Worm (Caenorhabditis elegans) whole organism, young adult: ENCODE data around the gene gei-15.

ENCODE experiments used
- C06A6.2 ChIP-seq: fragments of 200-800 bp; sonication (Bioruptor generic); conservative IDR thresholded peaks from 2 replicates; pipeline ENCODE4 v1.3.6; 2022; ENCODE audit warnings: missing genetic modification characterization, missing compliant biosample characterization
- F23B12.7 ChIP-seq: sonication (generic microtip); optimal IDR thresholded peaks from 2 replicates; lab custom pipeline; 2017; ENCODE audit warnings: missing genetic modification characterization, mild to moderate bottlenecking, missing compliant biosample characterization, antibody characterized with exemption, moderate library complexity; ENCODE audit not compliant: insufficient read depth
- F33H1.4 ChIP-seq: fragments of 200-800 bp; sonication (Bioruptor generic); IDR thresholded peaks from 2 replicates; pipeline ENCODE4 v1.3.6; 2022; ENCODE audit warnings: missing genetic modification reagents, missing genetic modification characterization, missing compliant biosample characterization
- F52B5.7 ChIP-seq: sonication (generic microtip); optimal IDR thresholded peaks from 2 replicates; lab custom pipeline; 2016; ENCODE audit warnings: mild to moderate bottlenecking, missing genetic modification characterization, missing compliant biosample characterization
- F55B11.4 ChIP-seq: sonication (generic microtip); optimal IDR thresholded peaks from 2 replicates; lab custom pipeline; 2016; ENCODE audit warnings: missing compliant biosample characterization, missing genetic modification characterization, borderline replicate concordance; ENCODE audit not compliant: insufficient read depth
- Y53F4B.3 ChIP-seq: fragments of 200-800 bp; sonication (Bioruptor generic); IDR thresholded peaks from 2 replicates; pipeline ENCODE4 v1.3.6; 2022; ENCODE audit warnings: missing genetic modification reagents, missing genetic modification characterization, missing compliant biosample characterization
- Y56A3A.18 ChIP-seq: fragments of 200-800 bp; sonication (Bioruptor generic); IDR thresholded peaks from 2 replicates; pipeline ENCODE4 v1.3.6; 2022; ENCODE audit warnings: missing genetic modification reagents, missing genetic modification characterization, missing compliant biosample characterization
- Y67H2A.10 ChIP-seq: fragments of 200-800 bp; sonication (Bioruptor generic); conservative IDR thresholded peaks from 2 replicates; pipeline ENCODE4 v1.3.6; 2022; ENCODE audit warnings: missing genetic modification reagents, missing genetic modification characterization, missing compliant biosample characterization
- Y79H2A.3 ChIP-seq: fragments of 200-800 bp; sonication (Bioruptor generic); conservative IDR thresholded peaks from 2 replicates; pipeline ENCODE4 v1.3.6; 2022; ENCODE audit warnings: missing genetic modification reagents, missing genetic modification characterization, missing compliant biosample characterization
- Y95B8A.8 ChIP-seq: fragments of 200-800 bp; sonication (Bioruptor generic); IDR thresholded peaks from 2 replicates; pipeline ENCODE4 v1.3.6; 2022; ENCODE audit warnings: missing genetic modification reagents, missing genetic modification characterization, missing compliant biosample characterization
- ZK185.1 ChIP-seq: sonication (generic microtip); optimal IDR thresholded peaks from 2 replicates; lab custom pipeline; 2016; ENCODE audit warnings: mild to moderate bottlenecking, missing genetic modification characterization, missing compliant biosample characterization; ENCODE audit not compliant: poor library complexity, severe bottlenecking
- atf-7 ChIP-seq: sonication (generic microtip); optimal IDR thresholded peaks from 2 replicates; lab custom pipeline; 2017; ENCODE audit warnings: mild to moderate bottlenecking, missing genetic modification characterization, missing compliant biosample characterization
- attf-3 ChIP-seq: fragments of 200-800 bp; sonication (Bioruptor generic); conservative IDR thresholded peaks from 2 replicates; pipeline ENCODE4 v1.3.6; 2022; ENCODE audit warnings: missing genetic modification reagents, missing genetic modification characterization, missing compliant biosample characterization
- attf-5 ChIP-seq: fragments of 200-800 bp; sonication (Bioruptor generic); optimal IDR thresholded peaks from 2 replicates; lab custom pipeline; 2018; ENCODE audit warnings: mild to moderate bottlenecking, missing genetic modification characterization, missing compliant biosample characterization
- cebp-1 ChIP-seq, 2 experiments: fragments of 200-800 bp in 1 of 2; sonication (Bioruptor generic) in 1 of 2; sonication (generic microtip) in 1 of 2; IDR thresholded peaks in 1 of 2; optimal IDR thresholded peaks in 1 of 2; 2 replicates each; pipeline versions ENCODE4 v1.3.6 to Lab custom; 2017 to 2022; ENCODE audit warnings: missing compliant biosample characterization in 2 of 2, missing genetic modification characterization in 2 of 2, mild to moderate bottlenecking in 1 of 2, missing genetic modification reagents in 1 of 2, moderate library complexity in 1 of 2
- dox-1 ChIP-seq: fragments of 200-800 bp; sonication (Bioruptor generic); IDR thresholded peaks from 2 replicates; pipeline ENCODE4 v1.3.6; 2022; ENCODE audit warnings: missing genetic modification reagents, missing genetic modification characterization, missing compliant biosample characterization
- dpl-1 ChIP-seq: fragments of 150-350 bp; optimal IDR thresholded peaks from 2 replicates; lab custom pipeline; 2014; ENCODE audit warnings: missing biosample characterization, missing genetic modification reagents, missing genetic modification characterization
- egl-18 ChIP-seq: fragments of 200-800 bp; sonication (Bioruptor generic); IDR thresholded peaks from 2 replicates; pipeline ENCODE4 v1.3.6; 2022; ENCODE audit warnings: missing genetic modification reagents, missing genetic modification characterization, missing compliant biosample characterization
- ekl-4 ChIP-seq: fragments of 200-800 bp; sonication (Bioruptor generic); IDR thresholded peaks from 2 replicates; pipeline ENCODE4 v1.3.6; 2022; ENCODE audit warnings: missing genetic modification reagents, missing genetic modification characterization, missing compliant biosample characterization
- hlh-12 ChIP-seq: sonication (generic microtip); optimal IDR thresholded peaks from 2 replicates; lab custom pipeline; 2016; ENCODE audit warnings: missing genetic modification characterization, missing compliant biosample characterization
- hmg-1.2 ChIP-seq: fragments of 200-800 bp; sonication (Bioruptor generic); IDR thresholded peaks from 2 replicates; pipeline ENCODE4 v1.3.6; 2022; ENCODE audit warnings: missing genetic modification reagents, missing genetic modification characterization, missing compliant biosample characterization
- hsf-1 ChIP-seq: fragments of 200-800 bp; sonication (Bioruptor generic); IDR thresholded peaks from 2 replicates; pipeline ENCODE4 v1.3.6; 2022; ENCODE audit warnings: missing genetic modification reagents, missing genetic modification characterization, missing compliant biosample characterization
- lag-1 ChIP-seq: fragments of 200-800 bp; sonication (Bioruptor generic); IDR thresholded peaks from 2 replicates; pipeline ENCODE4 v1.3.6; 2022; ENCODE audit warnings: missing genetic modification reagents, missing genetic modification characterization, missing compliant biosample characterization
- lin-35 ChIP-seq, 3 experiments: fragments of 150-350 bp in 2 of 3; sonication (generic microtip) in 1 of 3; optimal IDR thresholded peaks; 2 replicates each; lab custom pipeline; 2014 to 2018; ENCODE audit warnings: missing biosample characterization in 3 of 3, missing genetic modification characterization in 3 of 3, missing genetic modification reagents in 3 of 3
- nfyb-1 ChIP-seq: fragments of 200-800 bp; sonication (Bioruptor generic); IDR thresholded peaks from 2 replicates; pipeline ENCODE4 v1.3.6; 2022; ENCODE audit warnings: missing genetic modification reagents, missing genetic modification characterization, missing compliant biosample characterization
- nhr-27 ChIP-seq: fragments of 200-800 bp; sonication (Bioruptor generic); optimal IDR thresholded peaks from 2 replicates; lab custom pipeline; 2018; ENCODE audit warnings: mild to moderate bottlenecking, missing genetic modification characterization, moderate library complexity, missing compliant biosample characterization
- nhr-80 ChIP-seq: sonication (generic microtip); optimal IDR thresholded peaks from 2 replicates; lab custom pipeline; 2016; ENCODE audit warnings: missing genetic modification characterization, missing compliant biosample characterization
- pha-4 ChIP-seq: fragments of 150-350 bp; sonication (generic microtip); optimal IDR thresholded peaks from 2 replicates; lab custom pipeline; 2014; ENCODE audit warnings: missing biosample characterization, missing genetic modification reagents, missing genetic modification characterization
- repo-1 ChIP-seq: sonication (generic microtip); optimal IDR thresholded peaks from 2 replicates; lab custom pipeline; 2017; ENCODE audit warnings: mild to moderate bottlenecking, missing genetic modification characterization, missing compliant biosample characterization
- snpc-3.4 ChIP-seq: sonication (generic microtip); optimal IDR thresholded peaks from 2 replicates; lab custom pipeline; 2017; ENCODE audit warnings: missing genetic modification characterization, mild to moderate bottlenecking, missing compliant biosample characterization, antibody characterized with exemption, moderate library complexity, missing genotype, missing genetic modification reagents
- snpc-4 ChIP-seq, 5 experiments: fragments of 150-350 bp in 1 of 5; sonication (generic microtip) in 4 of 5; optimal IDR thresholded peaks; 2 replicates each; lab custom pipeline; 2014 to 2018; ENCODE audit warnings: missing genetic modification characterization in 5 of 5, missing biosample characterization in 3 of 5, antibody characterized with exemption in 2 of 5, mild to moderate bottlenecking in 2 of 5, missing compliant biosample characterization in 2 of 5, missing genotype in 2 of 5, moderate library complexity in 2 of 5, missing genetic modification reagents in 1 of 5
- somi-1 ChIP-seq: fragments of 200-800 bp; sonication (Bioruptor generic); optimal IDR thresholded peaks from 2 replicates; lab custom pipeline; 2018; ENCODE audit warnings: mild to moderate bottlenecking, missing genetic modification characterization, missing compliant biosample characterization
- xnd-1 ChIP-seq: sonication (generic microtip); optimal IDR thresholded peaks from 2 replicates; lab custom pipeline; 2016; ENCODE audit warnings: missing genotype, missing genetic modification reagents, missing genetic modification characterization, missing compliant biosample characterization
- ztf-28 ChIP-seq: fragments of 200-800 bp; sonication (Bioruptor generic); IDR thresholded peaks from 2 replicates; pipeline ENCODE4 v1.3.6; 2022; ENCODE audit warnings: missing genetic modification reagents, missing genetic modification characterization, missing compliant biosample characterization

gei-15 gene

ce11 chrX:6804405-6804804, 18.7 kb downstream of the gei-15 start:
- peak; percentile 44; the same call in 1 of the 2 replicates for TF ChIP-seq C06A6.2 (GFP tag; lab: Robert Waterston, UW)
- no peak for TF ChIP-seq attf-5 (GFP tag; lab: Kevin White, UChicago)

- no peak for TF ChIP-seq ztf-28 (GFP tag; lab: Robert Waterston, UW)
- TF ChIP-seq Y67H2A.10 (GFP tag; lab: Robert Waterston, UW), result no peak
- TF ChIP-seq attf-3 (GFP tag; lab: Robert Waterston, UW), result no peak
- no peak for TF ChIP-seq nhr-27 (tag; lab: Kevin White, UChicago)
- no peak for TF ChIP-seq pha-4 (tag; lab: Kevin White, UChicago)
- TF ChIP-seq Y53F4B.3 (GFP tag; lab: Robert Waterston, UW), result no peak
- TF ChIP-seq nfyb-1 (GFP tag; lab: Robert Waterston, UW), result no peak
- TF ChIP-seq F33H1.4 (GFP tag; lab: Robert Waterston, UW), result no peak
- TF ChIP-seq dox-1 (GFP tag; lab: Robert Waterston, UW), result no peak
- TF ChIP-seq dpl-1, result no peak
- TF ChIP-seq lag-1 (GFP tag; lab: Robert Waterston, UW), result no peak
- no peak for TF ChIP-seq Y95B8A.8 (GFP tag; lab: Robert Waterston, UW)
- TF ChIP-seq hmg-1.2, result no peak
- no peak for TF ChIP-seq hlh-12 (tag; lab: Kevin White, UChicago)
- TF ChIP-seq repo-1 (tag; lab: Kevin White, UChicago), result no peak
- TF ChIP-seq atf-7 (tag; lab: Kevin White, UChicago), result no peak
- no peak for TF ChIP-seq ZK185.1
- no peak for TF ChIP-seq snpc-3.4 (tag; lab: Kevin White, UChicago)
- TF ChIP-seq, all 124 proteins: peak for 0
Observed at ce11 chrX:6801546-6801945, 21.5 kb downstream of the gei-15 start.

- TF ChIP-seq nhr-80, result peak; percentile 46
- no peak for TF ChIP-seq F55B11.4 (tag; lab: Kevin White, UChicago)
Observed at ce11 chrX:6799776-6800175, 23.3 kb downstream of the gei-15 start, which contains the start of gene M03A8.3. TSS of gene M03A8.3 (plus strand) at chrX:6800053.

ce11 chrX:6795843-6796521, 27.1 kb downstream of the gei-15 start:
- no peak for TF ChIP-seq egl-18
- no peak for TF ChIP-seq lin-35 (GFP tag; optimal IDR thresholded peaks at IDR 0.05; lab: Kevin White, UChicago)
- TF ChIP-seq Y79H2A.3 (GFP tag; lab: Robert Waterston, UW), result no peak
- no peak for TF ChIP-seq xnd-1 (tag; lab: Kevin White, UChicago)
- no peak for TF ChIP-seq ekl-4 (GFP tag; lab: Robert Waterston, UW)
- no peak for TF ChIP-seq cebp-1 (GFP tag; IDR thresholded peaks at IDR 0.05; lab: Robert Waterston, UW)
- peak; percentile 48 for TF ChIP-seq cebp-1 (tag; optimal IDR thresholded peaks at IDR 0.05; lab: Kevin White, UChicago)
- TF ChIP-seq nhr-80, result peak; percentile 28
- TF ChIP-seq Y56A3A.18 (GFP tag; lab: Robert Waterston, UW), result no peak
- TF ChIP-seq hlh-12 (tag; lab: Kevin White, UChicago), result no peak
- no peak for TF ChIP-seq F52B5.7 (tag; lab: Kevin White, UChicago)
- no peak for TF ChIP-seq Y95B8A.8 (GFP tag; lab: Robert Waterston, UW)
- TF ChIP-seq snpc-4 (GFP tag; optimal IDR thresholded peaks at IDR 0.05; lab: Kevin White, UChicago), result no peak
- TF ChIP-seq snpc-4 (tag; optimal IDR thresholded peaks at IDR 0.05; lab: Kevin White, UChicago), result no peak
- TF ChIP-seq hsf-1 (GFP tag; lab: Robert Waterston, UW), result no peak
- TF ChIP-seq snpc-3.4 (tag; lab: Kevin White, UChicago), result no peak
- TF ChIP-seq pha-4 (tag; lab: Kevin White, UChicago), result no peak
- TF ChIP-seq F23B12.7, result no peak
- TF ChIP-seq somi-1 (GFP tag; lab: Kevin White, UChicago), result no peak
